Worm (Caenorhabditis elegans) whole organism, late embryonic: ENCODE measurements around the gene egl-27.

ENCODE experiments used
- K02D7.2 ChIP-seq: sonication (generic microtip); optimal IDR thresholded peaks from 2 replicates; lab custom pipeline; 2017; ENCODE audit warnings: mild to moderate bottlenecking, missing genetic modification characterization, missing compliant biosample characterization
- ceh-14 ChIP-seq: sonication (generic microtip); optimal IDR thresholded peaks from 2 replicates; lab custom pipeline; 2016; ENCODE audit warnings: missing genotype, missing genetic modification characterization, missing compliant biosample characterization
- ceh-31 ChIP-seq: sonication (generic microtip); optimal IDR thresholded peaks from 2 replicates; lab custom pipeline; 2016; ENCODE audit warnings: missing genetic modification characterization, missing compliant biosample characterization
- ets-4 ChIP-seq: sonication (generic microtip); optimal IDR thresholded peaks from 2 replicates; lab custom pipeline; 2016; ENCODE audit warnings: missing genetic modification characterization, missing compliant biosample characterization
- pag-3 ChIP-seq: sonication (generic microtip); optimal IDR thresholded peaks from 2 replicates; lab custom pipeline; 2016; ENCODE audit warnings: missing compliant biosample characterization, missing genetic modification characterization, borderline replicate concordance
- rnt-1 ChIP-seq: sonication (generic microtip); optimal IDR thresholded peaks from 2 replicates; lab custom pipeline; 2016; ENCODE audit warnings: missing genetic modification characterization, missing compliant biosample characterization
- tbx-2 ChIP-seq: sonication (generic microtip); optimal IDR thresholded peaks from 2 replicates; lab custom pipeline; 2016; ENCODE audit warnings: missing genetic modification characterization, missing compliant biosample characterization

DNA sequence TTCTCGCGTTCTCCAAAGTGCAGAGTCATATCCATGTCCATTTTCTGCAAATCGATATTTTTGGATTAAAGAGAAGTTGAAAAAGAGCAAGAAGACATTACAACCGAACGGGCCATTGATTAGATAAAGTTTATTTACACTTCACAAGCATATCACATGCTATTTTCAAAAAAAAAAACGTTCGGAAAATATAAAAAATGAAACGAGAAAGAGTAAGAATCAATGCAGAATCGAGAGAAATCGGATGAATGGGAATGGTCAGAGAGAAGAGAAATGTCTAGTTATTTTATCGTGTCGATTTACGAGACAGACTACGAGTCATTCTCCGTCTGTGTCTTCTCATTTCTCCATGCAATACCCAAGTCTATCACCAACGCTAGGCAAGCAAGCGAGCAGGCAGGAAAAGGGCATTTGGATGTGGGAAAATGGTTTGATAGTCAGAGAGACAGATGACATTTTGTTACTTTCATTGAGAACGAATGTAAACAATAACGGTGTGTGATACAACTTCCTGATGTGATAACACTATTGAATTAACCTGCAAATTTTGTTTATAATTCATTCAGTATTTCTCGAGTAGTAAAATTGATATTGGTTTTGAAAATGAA is 34.6 kb upstream of the egl-27 start, which contains the start of gene F31E8.4:
- TF ChIP-seq ceh-31 (tag; lab: Kevin White, UChicago) (no peak), K02D7.2 (tag; lab: Kevin White, UChicago) (no peak), ets-4 (no peak), tbx-2 (tag; lab: Kevin White, UChicago) (no peak), ceh-14 (tag; lab: Kevin White, UChicago) (no peak), pag-3 (no peak), rnt-1 (tag; lab: Kevin White, UChicago) (no peak)
